Fruit fly (Drosophila melanogaster): ENCODE measurements around the gene CG43074.

- TF ChIP-seq CG8478 (optimal IDR thresholded peaks at IDR 0.05) (no peak), CTCF (optimal IDR thresholded peaks at IDR 0.05) (no peak)
Measured at dm6 chr3L:3441763-3442673, 42.4 kb downstream of the CG43074 start.
